Fruit fly (Drosophila melanogaster): Measurements from ENCODE around the gene CG13082.

The CG13082 gene

dm6 chr2L:19582185-19582584, 44.0 kb downstream of the CG13082 start, which contains the start of gene Hakai:
TSS of gene Hakai (minus strand) at chr2L:19582474.
- 0 out of 3 replicates have a peak, but pooled peaks have one; percentile 20 for TF ChIP-seq Opbp (GFP tag; IDR thresholded peaks at IDR 0.05; ENCODE audit: partially characterized antibody)
- TF ChIP-seq schlank (tag; optimal IDR thresholded peaks at IDR 0.05) = peak; percentile 12
- no peak for TF ChIP-seq sc (optimal IDR thresholded peaks at IDR 0.05)
- TF ChIP-seq sc (GFP tag; optimal IDR thresholded peaks at IDR 0.05) = no peak
- TF ChIP-seq CG10979 (tag; optimal IDR thresholded peaks at IDR 0.05) = peak; percentile 41
- TF ChIP-seq CG10959 (GFP tag; IDR thresholded peaks at IDR 0.05) = no peak
- no peak for TF ChIP-seq CG10274 (GFP tag; optimal IDR thresholded peaks at IDR 0.05)
- TF ChIP-seq hb (GFP tag; IDR thresholded peaks at IDR 0.05; ENCODE audit: partially characterized antibody) = 0 out of 3 replicates have a peak, but pooled peaks have one; percentile 25
- no peak for TF ChIP-seq CG11696 (GFP tag; IDR thresholded peaks at IDR 0.05)
- TF ChIP-seq chn (GFP tag; optimal IDR thresholded peaks at IDR 0.05) = peak; percentile 54
- no peak for TF ChIP-seq salm (tag; optimal IDR thresholded peaks at IDR 0.05)
- no peak for TF ChIP-seq CG5180 (GFP tag; optimal IDR thresholded peaks at IDR 0.05)
- TF ChIP-seq Eip74EF (GFP tag; optimal IDR thresholded peaks at IDR 0.05) = no peak
- TF ChIP-seq CG31441 (GFP tag; IDR thresholded peaks at IDR 0.05) = peak; percentile 25; the same call in 1 of the 2 replicates
- TF ChIP-seq gem (tag; optimal IDR thresholded peaks at IDR 0.05) = peak; percentile 36
- TF ChIP-seq CG6254 (GFP tag; optimal IDR thresholded peaks at IDR 0.05) = peak; percentile 35
- TF ChIP-seq Atf6 (GFP tag; IDR thresholded peaks at IDR 0.05) = no peak
- no peak for TF ChIP-seq CG10462 (GFP tag; optimal IDR thresholded peaks at IDR 0.05)
- peak; percentile 64 for TF ChIP-seq CG9609 (GFP tag; optimal IDR thresholded peaks at IDR 0.05)
- TF ChIP-seq D19B (GFP tag; optimal IDR thresholded peaks at IDR 0.05) = no peak
- no peak for TF ChIP-seq CG10565 (GFP tag; optimal IDR thresholded peaks at IDR 0.05)
- TF ChIP-seq Dbx (GFP tag; IDR thresholded peaks at IDR 0.05) = peak; percentile 69; the same call in 2 of the 3 replicates
- no peak for TF ChIP-seq CG12104 (GFP tag; optimal IDR thresholded peaks at IDR 0.05)
- 0 out of 2 replicates have a peak, but pooled peaks have one; percentile 36 for TF ChIP-seq HLH3B (GFP tag; IDR thresholded peaks at IDR 0.05)
- no peak for TF ChIP-seq sim (GFP tag; IDR thresholded peaks at IDR 0.05)
- TF ChIP-seq CG13296 (GFP tag; optimal IDR thresholded peaks at IDR 0.05) = peak; percentile 17
- peak; percentile 1 for TF ChIP-seq Elba2 (GFP tag; optimal IDR thresholded peaks at IDR 0.05)
- TF ChIP-seq CG18476 (GFP tag; optimal IDR thresholded peaks at IDR 0.05) = peak; percentile 24
- TF ChIP-seq lilli (GFP tag; optimal IDR thresholded peaks at IDR 0.05) = peak; percentile 76
- TF ChIP-seq Dip3 (GFP tag; optimal IDR thresholded peaks at IDR 0.05) = peak; percentile 65
- TF ChIP-seq CG2129 (GFP tag; IDR thresholded peaks at IDR 0.05; ENCODE audit: partially characterized antibody) = no peak
- peak; percentile 4 for TF ChIP-seq CG3995 (GFP tag; optimal IDR thresholded peaks at IDR 0.05)
- TF ChIP-seq tll (GFP tag; optimal IDR thresholded peaks at IDR 0.05) = no peak
- TF ChIP-seq CG6175 (GFP tag; IDR thresholded peaks at IDR 0.05) = 0 out of 3 replicates have a peak, but pooled peaks have one; percentile 50
- TF ChIP-seq sr (GFP tag; IDR thresholded peaks at IDR 0.05) = no peak
- TF ChIP-seq fd102C (GFP tag; optimal IDR thresholded peaks at IDR 0.05) = no peak
- TF ChIP-seq CG14050 (GFP tag; IDR thresholded peaks at IDR 0.05) = no peak
- peak; percentile 28 for TF ChIP-seq CG17385 (GFP tag; optimal IDR thresholded peaks at IDR 0.05)
- no peak for TF ChIP-seq CG4707 (GFP tag; optimal IDR thresholded peaks at IDR 0.05)
- TF ChIP-seq Hr39 (optimal IDR thresholded peaks at IDR 0.05) = peak; percentile 100
- no peak for TF ChIP-seq wor (GFP tag; IDR thresholded peaks at IDR 0.05)
- TF ChIP-seq dati (GFP tag; IDR thresholded peaks at IDR 0.05) = peak; percentile 20; the same call in 1 of the 2 replicates
- TF ChIP-seq BtbVII (GFP tag; optimal IDR thresholded peaks at IDR 0.05) = no peak
- TF ChIP-seq D (optimal IDR thresholded peaks at IDR 0.05) = no peak
- peak; percentile 1 for TF ChIP-seq D (GFP tag; optimal IDR thresholded peaks at IDR 0.05)
- TF ChIP-seq Side (GFP tag; optimal IDR thresholded peaks at IDR 0.05) = peak; percentile 51
- TF ChIP-seq Med (GFP tag) = peak; percentile 96
- TF ChIP-seq gcm2 (GFP tag; optimal IDR thresholded peaks at IDR 0.05) = no peak
- TF ChIP-seq CG7839 (tag; optimal IDR thresholded peaks at IDR 0.05) = peak; percentile 50
- peak; percentile 58 for TF ChIP-seq CG18599 (GFP tag; optimal IDR thresholded peaks at IDR 0.05)
- TF ChIP-seq Nf-YB (GFP tag; optimal IDR thresholded peaks at IDR 0.05) = no peak
